Fruit fly (Drosophila melanogaster): ENCODE data around the gene psd.

psd gene

DNA sequence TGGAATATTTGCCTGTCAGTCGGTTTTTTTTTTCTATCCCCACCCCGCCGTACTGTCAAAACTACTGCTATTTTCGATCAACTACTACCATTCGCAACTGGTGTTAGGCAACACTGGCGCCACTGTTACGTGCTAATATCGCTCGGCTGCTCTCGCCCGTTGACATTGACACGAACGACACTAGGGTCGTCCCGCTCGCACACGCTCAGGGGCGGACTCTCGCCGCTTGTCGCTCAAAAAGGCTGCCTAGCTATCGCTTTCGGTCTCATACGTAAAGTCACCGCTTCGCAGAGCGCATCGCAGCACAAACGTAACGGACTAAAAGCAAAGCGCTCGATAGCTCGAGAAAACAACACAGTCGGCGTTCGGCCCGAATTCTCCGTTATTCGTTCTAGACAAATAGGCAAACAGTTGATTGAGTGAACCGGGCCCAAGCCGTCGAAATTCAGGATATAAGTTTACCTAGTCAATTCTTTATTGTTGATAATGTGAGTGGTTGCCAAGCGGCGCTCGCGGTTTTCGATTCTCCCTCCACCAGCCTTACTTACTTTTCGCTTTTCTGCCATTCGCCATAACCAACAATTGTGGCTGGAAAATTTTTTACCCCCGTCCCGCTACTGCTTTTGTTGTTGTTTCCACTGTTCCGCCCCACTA is 17.7 kb upstream of the psd start (continued):
- TF ChIP-seq ham (GFP tag; IDR thresholded peaks at IDR 0.05) (no peak), ERR (GFP tag; optimal IDR thresholded peaks at IDR 0.05) (peak; percentile 53), kah (GFP tag; optimal IDR thresholded peaks at IDR 0.05) (no peak), CG7987 (GFP tag; optimal IDR thresholded peaks at IDR 0.05) (peak; percentile 54), D19A (tag; optimal IDR thresholded peaks at IDR 0.05) (no peak), tx (GFP tag; optimal IDR thresholded peaks at IDR 0.05) (peak; percentile 4), Doc2 (GFP tag; IDR thresholded peaks at IDR 0.05) (no peak), h (optimal IDR thresholded peaks at IDR 0.05) (no peak), CG33557 (GFP tag; optimal IDR thresholded peaks at IDR 0.05) (peak; percentile 38), CG13123 (GFP tag; optimal IDR thresholded peaks at IDR 0.05) (no peak), CG2120 (GFP tag; optimal IDR thresholded peaks at IDR 0.05) (peak; percentile 58), odd (GFP tag; optimal IDR thresholded peaks at IDR 0.05) (peak; percentile 34), Tbp (GFP tag; optimal IDR thresholded peaks at IDR 0.05) (no peak), sima (GFP tag; optimal IDR thresholded peaks at IDR 0.05) (no peak), CG8765 (GFP tag; IDR thresholded peaks at IDR 0.05) (no peak), CG17359 (tag; optimal IDR thresholded peaks at IDR 0.05) (peak; percentile 9), sisA (GFP tag; IDR thresholded peaks at IDR 0.05) (no peak), MTF-1 (GFP tag; optimal IDR thresholded peaks at IDR 0.05; ENCODE audit: borderline replicate concordance) (no peak), cad (GFP tag; optimal IDR thresholded peaks at IDR 0.05) (no peak), CG12299 (tag; optimal IDR thresholded peaks at IDR 0.05) (no peak), hb (GFP tag; IDR thresholded peaks at IDR 0.05; ENCODE audit: partially characterized antibody) (no peak), yki (optimal IDR thresholded peaks at IDR 0.05) (no peak), CG5245 (GFP tag; optimal IDR thresholded peaks at IDR 0.05) (no peak), CG1529 (GFP tag; optimal IDR thresholded peaks at IDR 0.05) (no peak), gt (GFP tag; IDR thresholded peaks at IDR 0.05) (no peak), C15 (GFP tag; IDR thresholded peaks at IDR 0.05) (no peak), chn (GFP tag; optimal IDR thresholded peaks at IDR 0.05) (peak; percentile 38), disco-r (GFP tag; optimal IDR thresholded peaks at IDR 0.05) (no peak), CG17385 (GFP tag; optimal IDR thresholded peaks at IDR 0.05) (peak; percentile 4), CG13624 (GFP tag; optimal IDR thresholded peaks at IDR 0.05) (peak; percentile 53), lola (GFP tag; optimal IDR thresholded peaks at IDR 0.05) (no peak), hkb (optimal IDR thresholded peaks at IDR 0.05) (no peak), hkb (GFP tag; IDR thresholded peaks at IDR 0.05) (no peak), CG14860 (GFP tag; IDR thresholded peaks at IDR 0.05; ENCODE audit: partially characterized antibody) (no peak), B-H1 (GFP tag; IDR thresholded peaks at IDR 0.05) (no peak), CG12744 (GFP tag; optimal IDR thresholded peaks at IDR 0.05) (peak; percentile 20), CG15696 (tag; optimal IDR thresholded peaks at IDR 0.05) (no peak), CG14710 (tag; optimal IDR thresholded peaks at IDR 0.05) (peak; percentile 43), Sry-δ (GFP tag; optimal IDR thresholded peaks at IDR 0.05) (peak; percentile 34), zen2 (GFP tag; IDR thresholded peaks at IDR 0.05; ENCODE audit: partially characterized antibody) (no peak), Blimp-1 (GFP tag; optimal IDR thresholded peaks at IDR 0.05) (no peak), NC2β (GFP tag; optimal IDR thresholded peaks at IDR 0.05) (no peak), sens (GFP tag) (peak; percentile 60), al (GFP tag; IDR thresholded peaks at IDR 0.05) (no peak), otp (GFP tag; IDR thresholded peaks at IDR 0.05) (no peak), CG34224 (GFP tag; IDR thresholded peaks at IDR 0.05; ENCODE audit: partially characterized antibody) (no peak), CG10366 (GFP tag; IDR thresholded peaks at IDR 0.05) (no peak), CG7839 (tag; optimal IDR thresholded peaks at IDR 0.05) (peak; percentile 20), Hr3 (GFP tag; optimal IDR thresholded peaks at IDR 0.05) (no peak), CG8359 (GFP tag; optimal IDR thresholded peaks at IDR 0.05; ENCODE audit: borderline replicate concordance) (no peak), Mad (GFP tag; optimal IDR thresholded peaks at IDR 0.05) (no peak), CG2199 (GFP tag; IDR thresholded peaks at IDR 0.05) (no peak)

Measured in whole organism, embryonic.